Fruit fly (Drosophila melanogaster): ENCODE results near the gene CG10132.
A peak's percentile ranks its signal among the peaks of the same experiment; 100 is the strongest.

Gene CG10132

dm6 chr2L:19487190-19487589 is 31.4 kb upstream of the CG10132 start, which contains the start of gene CG13083:
TSS of gene CG13083 (plus strand) at chr2L:19487490.
- TF ChIP-seq CG6163 (GFP tag; IDR thresholded peaks at IDR 0.05) (no peak), Lpt (GFP tag; optimal IDR thresholded peaks at IDR 0.05) (no peak), CG8119 (GFP tag; IDR thresholded peaks at IDR 0.05) (no peak), eg (GFP tag; IDR thresholded peaks at IDR 0.05) (no peak), salr (GFP tag; optimal IDR thresholded peaks at IDR 0.05) (no peak)

- TF ChIP-seq CG11294 (GFP tag; IDR thresholded peaks at IDR 0.05) (peak; percentile 25; the same call in 1 of the 2 replicates), net (GFP tag; optimal IDR thresholded peaks at IDR 0.05) (no peak), Hr38 (GFP tag; optimal IDR thresholded peaks at IDR 0.05) (no peak), CG11902 (GFP tag; optimal IDR thresholded peaks at IDR 0.05) (peak; percentile 8), Ets96B (tag; optimal IDR thresholded peaks at IDR 0.05) (no peak), CG8119 (GFP tag; IDR thresholded peaks at IDR 0.05) (peak; percentile 60; the same call in 2 of the 3 replicates), spab (GFP tag; optimal IDR thresholded peaks at IDR 0.05) (no peak), fd59A (GFP tag; optimal IDR thresholded peaks at IDR 0.05) (no peak), cyc (GFP tag; optimal IDR thresholded peaks at IDR 0.05) (peak; percentile 60), CG10631 (GFP tag; optimal IDR thresholded peaks at IDR 0.05) (no peak), ss (GFP tag; optimal IDR thresholded peaks at IDR 0.05) (no peak), Eip93F (GFP tag; optimal IDR thresholded peaks at IDR 0.05) (peak; percentile 1), CG6163 (GFP tag; IDR thresholded peaks at IDR 0.05) (0 out of 3 replicates have a peak, but pooled peaks have one; percentile 10), eg (GFP tag; IDR thresholded peaks at IDR 0.05) (peak; percentile 63; the same call in 2 of the 3 replicates), CG31627 (GFP tag; optimal IDR thresholded peaks at IDR 0.05) (peak; percentile 49), CG15336 (GFP tag; IDR thresholded peaks at IDR 0.05) (peak; percentile 48; the same call in 1 of the 2 replicates), Hr39 (GFP tag; optimal IDR thresholded peaks at IDR 0.05) (no peak), esn (GFP tag; optimal IDR thresholded peaks at IDR 0.05) (peak; percentile 78), lz (GFP tag; optimal IDR thresholded peaks at IDR 0.05) (peak; percentile 53), CG6854 (GFP tag; optimal IDR thresholded peaks at IDR 0.05) (peak; percentile 9), salr (GFP tag; optimal IDR thresholded peaks at IDR 0.05) (no peak), svp (GFP tag) (peak; percentile 86), CG8319 (GFP tag; optimal IDR thresholded peaks at IDR 0.05) (peak; percentile 7), CG8632 (GFP tag; optimal IDR thresholded peaks at IDR 0.05) (peak; percentile 59), CG6792 (GFP tag; optimal IDR thresholded peaks at IDR 0.05) (peak; percentile 62), Hr4 (GFP tag; optimal IDR thresholded peaks at IDR 0.05) (peak; percentile 71), CG32006 (GFP tag; optimal IDR thresholded peaks at IDR 0.05) (no peak), CG34406 (GFP tag; optimal IDR thresholded peaks at IDR 0.05) (peak; percentile 57), Sox15 (GFP tag; optimal IDR thresholded peaks at IDR 0.05) (peak; percentile 11)
These were observed 28.6 kb upstream of the CG10132 start, which contains the start of the genes CG10194 and CG18094 for dm6 chr2L:19489997-19490461. TSS of gene CG10194 (minus strand) at chr2L:19490104. TSS of gene CG18094 (plus strand) at chr2L:19490262.

- TF ChIP-seq CG16779 (tag; optimal IDR thresholded peaks at IDR 0.05) (no peak), OdsH (GFP tag; optimal IDR thresholded peaks at IDR 0.05) (no peak), svp (GFP tag) (peak; percentile 71), Eip75B (GFP tag; optimal IDR thresholded peaks at IDR 0.05) (no peak), eg (GFP tag; IDR thresholded peaks at IDR 0.05) (peak; percentile 40; the same call in 1 of the 3 replicates), salr (GFP tag; optimal IDR thresholded peaks at IDR 0.05) (no peak), Ets96B (tag; optimal IDR thresholded peaks at IDR 0.05) (no peak), CG34406 (GFP tag; optimal IDR thresholded peaks at IDR 0.05) (no peak), CG8319 (GFP tag; optimal IDR thresholded peaks at IDR 0.05) (no peak), CG8119 (GFP tag; IDR thresholded peaks at IDR 0.05) (peak; percentile 50; the same call in 1 of the 3 replicates), ss (GFP tag; optimal IDR thresholded peaks at IDR 0.05) (no peak), spab (GFP tag; optimal IDR thresholded peaks at IDR 0.05) (no peak), esn (GFP tag; optimal IDR thresholded peaks at IDR 0.05) (peak; percentile 41), Gug (GFP tag; IDR thresholded peaks at IDR 0.05) (peak; percentile 42), net (GFP tag; optimal IDR thresholded peaks at IDR 0.05) (no peak), lz (GFP tag; optimal IDR thresholded peaks at IDR 0.05) (peak; percentile 37), CG6854 (GFP tag; optimal IDR thresholded peaks at IDR 0.05) (no peak), achi (GFP tag; optimal IDR thresholded peaks at IDR 0.05) (peak; percentile 58), Met (GFP tag; optimal IDR thresholded peaks at IDR 0.05) (no peak), CG31627 (GFP tag; optimal IDR thresholded peaks at IDR 0.05) (peak; percentile 8), CG3032 (tag; optimal IDR thresholded peaks at IDR 0.05) (peak; percentile 72)
These were observed 25.5 kb upstream of the CG10132 start, which contains the start of the genes swm and Ctu2 for dm6 chr2L:19492934-19493686. TSS of gene swm (plus strand) at chr2L:19493251. TSS of gene Ctu2 (minus strand) at chr2L:19493253.
